Fruit fly (Drosophila melanogaster) whole organism, embryonic: Measurements from ENCODE around the gene CG43448.

Experiments
- ATbp ChIP-seq: fragments of 200-800 bp; sonication (Bioruptor generic); optimal IDR thresholded peaks from 2 replicates; lab custom pipeline; 2017; ENCODE audit warnings: missing biosample characterization, mild to moderate bottlenecking, missing genetic modification characterization, missing genetic modification reagents
- Atf3 ChIP-seq: fragments of 200-800 bp; sonication (Bioruptor generic); optimal IDR thresholded peaks from 3 replicates; lab custom pipeline; 2016; ENCODE audit warnings: missing biosample characterization, missing genetic modification characterization
- Atf6 ChIP-seq: fragments of 200-800 bp; sonication (Bioruptor generic); IDR thresholded peaks from 2 replicates; pipeline ENCODE4 v1.3.6; 2022; ENCODE audit warnings: missing biosample characterization, missing genetic modification characterization
- CG10565 ChIP-seq: fragments of 200-800 bp; sonication (Bioruptor generic); optimal IDR thresholded peaks from 3 replicates; lab custom pipeline; 2016; ENCODE audit warnings: missing biosample characterization, mild to moderate bottlenecking, missing genetic modification characterization
- CG11085 ChIP-seq: fragments of 200-800 bp; sonication (Bioruptor generic); IDR thresholded peaks from 2 replicates; pipeline ENCODE4 v1.3.6; 2022; ENCODE audit warnings: missing biosample characterization, missing genetic modification characterization
- CG12391 ChIP-seq: fragments of 200-800 bp; sonication (Bioruptor generic); optimal IDR thresholded peaks from 3 replicates; lab custom pipeline; 2018; ENCODE audit warnings: missing biosample characterization, mild to moderate bottlenecking, missing genetic modification characterization, moderate library complexity
- CG13894 ChIP-seq: fragments of 200-800 bp; sonication (Bioruptor generic); optimal IDR thresholded peaks from 3 replicates; lab custom pipeline; 2018; ENCODE audit warnings: missing biosample characterization, mild to moderate bottlenecking, missing genetic modification characterization, moderate library complexity
- CG15696 ChIP-seq: fragments of 200-800 bp; sonication (Bioruptor generic); optimal IDR thresholded peaks from 2 replicates; lab custom pipeline; 2019; ENCODE audit warnings: missing biosample characterization, mild to moderate bottlenecking, missing genetic modification characterization, moderate library complexity
- CG18599 ChIP-seq: fragments of 200-800 bp; sonication (Bioruptor generic); optimal IDR thresholded peaks from 3 replicates; lab custom pipeline; 2017; ENCODE audit warnings: missing biosample characterization, missing genetic modification characterization, mild to moderate bottlenecking, moderate library complexity, missing genetic modification reagents
- CG2678 ChIP-seq: fragments of 200-800 bp; sonication (Bioruptor generic); optimal IDR thresholded peaks from 3 replicates; lab custom pipeline; 2019; ENCODE audit warnings: missing biosample characterization, mild to moderate bottlenecking, missing genetic modification characterization, moderate library complexity
- CG32772 ChIP-seq: fragments of 200-800 bp; sonication (Bioruptor generic); IDR thresholded peaks from 2 replicates; pipeline ENCODE4 v1.3.6; 2022; ENCODE audit warnings: missing biosample characterization, missing genetic modification characterization
- CG33213 ChIP-seq: fragments of 200-800 bp; sonication (Bioruptor generic); optimal IDR thresholded peaks from 3 replicates; lab custom pipeline; 2016; ENCODE audit warnings: missing biosample characterization, missing genetic modification characterization
- CG43689 ChIP-seq: fragments of 200-800 bp; sonication (Bioruptor generic); IDR thresholded peaks from 2 replicates; pipeline ENCODE4 v1.3.6; 2022; ENCODE audit warnings: missing biosample characterization, missing genetic modification characterization
- CG5180 ChIP-seq: fragments of 200-800 bp; sonication (Bioruptor generic); optimal IDR thresholded peaks from 3 replicates; lab custom pipeline; 2017; ENCODE audit warnings: missing biosample characterization, missing genetic modification characterization, mild to moderate bottlenecking, moderate library complexity, missing genetic modification reagents
- CG6765 ChIP-seq: fragments of 200-800 bp; sonication (Bioruptor generic); optimal IDR thresholded peaks from 3 replicates; lab custom pipeline; 2017; ENCODE audit warnings: missing biosample characterization, mild to moderate bottlenecking, missing genetic modification characterization
- CG6813 ChIP-seq: fragments of 200-800 bp; sonication (Bioruptor generic); optimal IDR thresholded peaks from 2 replicates; lab custom pipeline; 2017; ENCODE audit warnings: missing biosample characterization, missing genetic modification characterization, mild to moderate bottlenecking, moderate library complexity, missing genetic modification reagents
- CG6854 ChIP-seq: fragments of 200-800 bp; sonication (Bioruptor generic); optimal IDR thresholded peaks from 3 replicates; lab custom pipeline; 2017; ENCODE audit warnings: missing biosample characterization, mild to moderate bottlenecking, missing genetic modification characterization
- CG7357 ChIP-seq: fragments of 200-800 bp; sonication (Bioruptor generic); IDR thresholded peaks from 3 replicates; pipeline ENCODE4 v1.3.6; 2022; ENCODE audit warnings: missing biosample characterization, missing genetic modification characterization
- CG8281 ChIP-seq: fragments of 200-800 bp; sonication (Bioruptor generic); optimal IDR thresholded peaks from 2 replicates; lab custom pipeline; 2018; ENCODE audit warnings: missing biosample characterization, mild to moderate bottlenecking, missing genetic modification characterization, moderate library complexity
- CG8765 ChIP-seq: fragments of 200-800 bp; sonication (Bioruptor generic); IDR thresholded peaks from 2 replicates; pipeline ENCODE4 v1.3.6; 2022; ENCODE audit warnings: missing biosample characterization, missing genetic modification characterization
- CG8924 ChIP-seq: fragments of 200-800 bp; optimal IDR thresholded peaks from 3 replicates; lab custom pipeline; 2019; ENCODE audit warnings: missing biosample characterization, mild to moderate bottlenecking, missing genetic modification characterization, moderate library complexity
- CG9215 ChIP-seq: fragments of 200-800 bp; sonication (Bioruptor generic); IDR thresholded peaks from 2 replicates; pipeline ENCODE4 v1.3.6; 2022; ENCODE audit warnings: missing biosample characterization, missing genetic modification characterization
- HLHmδ ChIP-seq: fragments of 200-800 bp; sonication (Bioruptor generic); optimal IDR thresholded peaks from 2 replicates; lab custom pipeline; 2018; ENCODE audit warnings: missing biosample characterization, mild to moderate bottlenecking, missing genetic modification characterization, moderate library complexity
- MBD-R2 ChIP-seq: fragments of 200-800 bp; sonication (Bioruptor generic); IDR thresholded peaks from 2 replicates; pipeline ENCODE4 v1.3.6; 2022; ENCODE audit warnings: missing biosample characterization, missing genetic modification characterization
- Myb ChIP-seq: fragments of 200-800 bp; sonication (Bioruptor generic); optimal IDR thresholded peaks from 2 replicates; lab custom pipeline; 2016; ENCODE audit warnings: missing biosample characterization, missing genetic modification characterization
- NC2β ChIP-seq: fragments of 200-800 bp; sonication (Bioruptor generic); optimal IDR thresholded peaks from 2 replicates; lab custom pipeline; 2016; ENCODE audit warnings: missing biosample characterization, missing genetic modification characterization
- NK7.1 ChIP-seq: fragments of 200-800 bp; sonication (Bioruptor generic); optimal IDR thresholded peaks from 3 replicates; lab custom pipeline; 2016; ENCODE audit warnings: missing biosample characterization, missing genetic modification characterization
- Nf-YB ChIP-seq: fragments of 200-800 bp; sonication (Bioruptor generic); optimal IDR thresholded peaks from 3 replicates; lab custom pipeline; 2019; ENCODE audit warnings: missing biosample characterization, mild to moderate bottlenecking, missing genetic modification characterization, moderate library complexity
- Spps ChIP-seq: fragments of 200-800 bp; sonication (Bioruptor generic); optimal IDR thresholded peaks from 2 replicates; lab custom pipeline; 2018; ENCODE audit warnings: missing biosample characterization, mild to moderate bottlenecking, missing genetic modification characterization
- amos ChIP-seq: fragments of 200-800 bp; sonication (Bioruptor generic); IDR thresholded peaks from 2 replicates; pipeline ENCODE4 v1.3.6; 2022; ENCODE audit warnings: missing biosample characterization, missing genetic modification characterization; ENCODE audit not compliant: partially characterized antibody
- az2 ChIP-seq: fragments of 200-800 bp; sonication (Bioruptor generic); optimal IDR thresholded peaks from 3 replicates; lab custom pipeline; 2016; ENCODE audit warnings: missing biosample characterization, missing genetic modification characterization
- bsh ChIP-seq, 2 experiments: fragments of 200-800 bp; sonication (Bioruptor generic); optimal IDR thresholded peaks; 2 replicates each; lab custom pipeline; 2017 to 2018; ENCODE audit warnings: mild to moderate bottlenecking in 2 of 2, missing biosample characterization in 2 of 2, missing genetic modification characterization in 2 of 2, moderate library complexity in 1 of 2
- ci ChIP-seq: fragments of 200-800 bp; sonication (Bioruptor generic); IDR thresholded peaks from 3 replicates; pipeline ENCODE4 v1.3.6; 2022; ENCODE audit warnings: missing biosample characterization, missing genetic modification characterization
- da ChIP-seq: fragments of 200-800 bp; sonication (Bioruptor generic); optimal IDR thresholded peaks from 2 replicates; lab custom pipeline; 2016; ENCODE audit warnings: missing biosample characterization, missing genetic modification characterization
- fd96Cb ChIP-seq: fragments of 200-800 bp; sonication (Bioruptor generic); optimal IDR thresholded peaks from 2 replicates; lab custom pipeline; 2018; ENCODE audit warnings: missing biosample characterization, mild to moderate bottlenecking, missing genetic modification characterization, moderate library complexity
- gfzf ChIP-seq: fragments of 200-800 bp; sonication (Bioruptor generic); optimal IDR thresholded peaks from 2 replicates; lab custom pipeline; 2016; ENCODE audit warnings: missing biosample characterization, mild to moderate bottlenecking, missing genetic modification characterization, moderate library complexity
- ham ChIP-seq: fragments of 200-800 bp; sonication (Bioruptor generic); IDR thresholded peaks from 2 replicates; pipeline ENCODE4 v1.3.6; 2022; ENCODE audit warnings: missing biosample characterization, missing genetic modification characterization
- hbn ChIP-seq: fragments of 200-800 bp; sonication (Bioruptor generic); IDR thresholded peaks from 2 replicates; pipeline ENCODE4 v1.3.6; 2022; ENCODE audit warnings: missing biosample characterization, missing genetic modification characterization; ENCODE audit not compliant: partially characterized antibody
- hkb ChIP-seq, 2 experiments: fragments of 200-800 bp in 1 of 2; fragments of >200 bp in 1 of 2; sonication (Bioruptor generic) in 1 of 2; IDR thresholded peaks in 1 of 2; optimal IDR thresholded peaks in 1 of 2; 2 replicates each; pipeline versions ENCODE4 v1.3.6 to Lab custom; 2017 to 2022; ENCODE audit warnings: missing biosample characterization in 1 of 2, missing genetic modification characterization in 1 of 2
- maf-S ChIP-seq: fragments of 200-800 bp; sonication (Bioruptor generic); optimal IDR thresholded peaks from 2 replicates; lab custom pipeline; 2016; ENCODE audit warnings: missing biosample characterization, missing genetic modification characterization
- mirr ChIP-seq: fragments of 200-800 bp; sonication (Bioruptor generic); optimal IDR thresholded peaks from 3 replicates; lab custom pipeline; 2018; ENCODE audit warnings: missing biosample characterization, mild to moderate bottlenecking, missing genetic modification characterization
- nerfin-1 ChIP-seq: fragments of 200-800 bp; sonication (Bioruptor generic); optimal IDR thresholded peaks from 3 replicates; lab custom pipeline; 2019; ENCODE audit warnings: missing biosample characterization, mild to moderate bottlenecking, missing genetic modification characterization, moderate library complexity
- nmo ChIP-seq: fragments of 200-800 bp; sonication (Bioruptor generic); optimal IDR thresholded peaks from 2 replicates; lab custom pipeline; 2018; ENCODE audit warnings: missing biosample characterization, mild to moderate bottlenecking, missing genetic modification characterization, moderate library complexity
- nom ChIP-seq: fragments of 200-800 bp; sonication (Bioruptor generic); optimal IDR thresholded peaks from 2 replicates; lab custom pipeline; 2017; ENCODE audit warnings: missing biosample characterization, missing genetic modification characterization, mild to moderate bottlenecking, moderate library complexity, missing genetic modification reagents
- p53 ChIP-seq: fragments of 200-800 bp; sonication (Bioruptor generic); optimal IDR thresholded peaks from 2 replicates; lab custom pipeline; 2016; ENCODE audit warnings: missing biosample characterization, missing genetic modification characterization
- scrt ChIP-seq: fragments of 200-800 bp; sonication (Bioruptor generic); optimal IDR thresholded peaks from 2 replicates; lab custom pipeline; 2018; ENCODE audit warnings: missing biosample characterization, mild to moderate bottlenecking, missing genetic modification characterization, moderate library complexity
- stc ChIP-seq: fragments of 200-800 bp; sonication (Bioruptor generic); IDR thresholded peaks from 2 replicates; pipeline ENCODE4 v1.3.6; 2022; ENCODE audit warnings: missing biosample characterization, missing genetic modification characterization
- ttk ChIP-seq: fragments of 200-800 bp; sonication (Bioruptor generic); IDR thresholded peaks from 2 replicates; pipeline ENCODE4 v2.1.2; 2022; ENCODE audit warnings: missing biosample characterization, missing genetic modification characterization
- tup ChIP-seq: fragments of 200-800 bp; sonication (Bioruptor generic); optimal IDR thresholded peaks from 2 replicates; lab custom pipeline; 2016; ENCODE audit warnings: missing biosample characterization, mild to moderate bottlenecking, missing genetic modification characterization, moderate library complexity
- z ChIP-seq: fragments of 200-800 bp; sonication (Bioruptor generic); IDR thresholded peaks from 3 replicates; pipeline ENCODE4 v1.3.6; 2022; ENCODE audit warnings: missing biosample characterization, missing genetic modification characterization

The CG43448 gene

DNA sequence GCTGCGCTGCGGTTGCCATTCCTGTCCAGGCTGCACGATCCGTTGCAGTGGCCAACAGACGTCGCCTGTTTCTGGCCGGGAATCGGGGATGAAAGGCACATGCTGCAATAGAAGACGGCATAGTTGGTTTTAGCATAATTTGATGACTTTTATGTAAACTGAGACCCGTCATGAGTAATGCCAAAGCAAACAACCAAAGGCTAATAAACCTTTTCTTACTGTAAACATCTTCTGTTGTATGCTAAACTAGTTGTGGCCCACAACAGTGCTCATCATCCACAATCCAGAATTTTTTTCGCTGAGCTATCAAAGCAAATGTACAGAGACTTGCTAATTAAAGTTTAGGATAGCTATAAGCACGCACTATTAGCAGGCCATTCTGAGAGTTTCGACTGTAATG is 38.7 kb downstream of the CG43448 start (continued):
- TF ChIP-seq HLHmδ (GFP tag; lab: Kevin White, UChicago) (no peak), nmo (GFP tag; lab: Kevin White, UChicago) (no peak), CG6765 (GFP tag; lab: Kevin White, UChicago) (peak; percentile 73), amos (no peak), CG33213 (GFP tag; lab: Kevin White, UChicago) (no peak), az2 (GFP tag; lab: Kevin White, UChicago) (no peak), CG43689 (GFP tag; lab: Robert Waterston, UW) (no peak), CG32772 (GFP tag; lab: Robert Waterston, UW) (no peak), ttk (GFP tag; lab: Robert Waterston, UW) (no peak), ATbp (peak; percentile 46), CG15696 (tag; lab: Kevin White, UChicago) (no peak), CG8924 (tag; lab: Kevin White, UChicago) (no peak), gfzf (no peak), NK7.1 (GFP tag; lab: Kevin White, UChicago) (no peak), maf-S (GFP tag; lab: Kevin White, UChicago) (no peak), nom (no peak), Atf6 (GFP tag; lab: Robert Waterston, UW) (peak; percentile 58), Atf3 (no peak), Myb (GFP tag; lab: Kevin White, UChicago) (no peak), Spps (no peak), stc (GFP tag; lab: Robert Waterston, UW) (no peak), z (GFP tag; lab: Robert Waterston, UW) (no peak), MBD-R2 (GFP tag; lab: Robert Waterston, UW) (peak; percentile 14; the same call in 1 of the 2 replicates), CG10565 (no peak), ci (GFP tag; lab: Robert Waterston, UW) (no peak), CG12391 (tag; lab: Kevin White, UChicago) (no peak), CG18599 (GFP tag; lab: Kevin White, UChicago) (peak; percentile 80), mirr (no peak), fd96Cb (no peak), hkb (optimal IDR thresholded peaks at IDR 0.05; lab: Kevin White, UChicago) (no peak), hkb (GFP tag; IDR thresholded peaks at IDR 0.05; lab: Robert Waterston, UW) (no peak), NC2β (no peak), da (GFP tag; lab: Kevin White, UChicago) (no peak), CG6813 (GFP tag; lab: Kevin White, UChicago) (no peak), scrt (GFP tag; lab: Kevin White, UChicago) (peak; percentile 20), bsh (GFP tag; optimal IDR thresholded peaks at IDR 0.05; lab: Kevin White, UChicago) (peak in 1 of 2 experiments; percentile 6), hbn (GFP tag; lab: Robert Waterston, UW) (no peak), p53 (GFP tag; lab: Kevin White, UChicago) (no peak), ham (no peak), Nf-YB (GFP tag; lab: Kevin White, UChicago) (no peak), CG6854 (GFP tag; lab: Kevin White, UChicago) (peak; percentile 21), tup (no peak), CG5180 (GFP tag; lab: Kevin White, UChicago) (peak; percentile 1), CG7357 (GFP tag; lab: Robert Waterston, UW) (no peak), CG11085 (GFP tag; lab: Robert Waterston, UW) (no peak), CG8281 (tag; lab: Kevin White, UChicago) (no peak), CG8765 (GFP tag; lab: Robert Waterston, UW) (no peak), CG2678 (tag; lab: Kevin White, UChicago) (peak; percentile 67), nerfin-1 (tag; lab: Kevin White, UChicago) (no peak), CG9215 (GFP tag; lab: Robert Waterston, UW) (no peak), CG13894 (tag; lab: Kevin White, UChicago) (peak; percentile 65)
